Worm (Caenorhabditis elegans): ENCODE measurements around the gene F47D12.3.

ce11 chrIII:6285890-6286289 lies 12.4 kb upstream of the F47D12.3 start, which contains the start of gene gadr-3:
- TF ChIP-seq klf-2 (GFP tag; conservative IDR thresholded peaks at IDR 0.05) (no peak), med-1 (GFP tag; optimal IDR thresholded peaks at IDR 0.05; ENCODE audit: insufficient read depth) (no peak), flt-1 (GFP tag; IDR thresholded peaks at IDR 0.05) (no peak), ref-1 (GFP tag; conservative IDR thresholded peaks at IDR 0.05) (no peak), T22C8.4 (GFP tag; IDR thresholded peaks at IDR 0.05) (no peak), cog-1 (tag; optimal IDR thresholded peaks at IDR 0.05) (no peak), ztf-29 (GFP tag; IDR thresholded peaks at IDR 0.05) (no peak), tab-1 (GFP tag; IDR thresholded peaks at IDR 0.05) (no peak), ztf-23 (GFP tag; IDR thresholded peaks at IDR 0.05) (no peak)
